Fruit fly (Drosophila melanogaster) whole organism, embryonic: ENCODE results near the gene CG15522.

Source experiments
- Adf1 ChIP-seq: fragments of 200-800 bp; sonication (Bioruptor generic); IDR thresholded peaks from 2 replicates; pipeline ENCODE4 v1.3.6; 2022; ENCODE audit warnings: missing biosample characterization, missing genetic modification characterization
- Atf3 ChIP-seq: fragments of 200-800 bp; sonication (Bioruptor generic); optimal IDR thresholded peaks from 3 replicates; lab custom pipeline; 2016; ENCODE audit warnings: missing biosample characterization, missing genetic modification characterization
- B-H2 ChIP-seq: fragments of 200-800 bp; sonication (Bioruptor generic); optimal IDR thresholded peaks from 2 replicates; lab custom pipeline; 2018; ENCODE audit warnings: missing biosample characterization, mild to moderate bottlenecking, missing genetic modification characterization
- Bteb2 ChIP-seq: fragments of 200-800 bp; sonication (Bioruptor generic); optimal IDR thresholded peaks from 2 replicates; lab custom pipeline; 2016; ENCODE audit warnings: missing biosample characterization, missing genetic modification characterization
- CG1024 ChIP-seq: fragments of 200-800 bp; sonication (Bioruptor generic); IDR thresholded peaks from 2 replicates; pipeline ENCODE4 v1.3.6; 2022; ENCODE audit warnings: missing biosample characterization, missing genetic modification characterization
- CG10462 ChIP-seq: fragments of 200-800 bp; sonication (Bioruptor generic); optimal IDR thresholded peaks from 2 replicates; lab custom pipeline; 2016; ENCODE audit warnings: missing biosample characterization, missing genetic modification characterization
- CG10543 ChIP-seq: fragments of 200-800 bp; sonication (Bioruptor generic); optimal IDR thresholded peaks from 3 replicates; lab custom pipeline; 2017; ENCODE audit warnings: missing biosample characterization, mild to moderate bottlenecking, missing genetic modification characterization, moderate library complexity
- CG10654 ChIP-seq: fragments of 200-800 bp; sonication (Bioruptor generic); optimal IDR thresholded peaks from 2 replicates; lab custom pipeline; 2016; ENCODE audit warnings: missing biosample characterization, missing genetic modification characterization
- CG11085 ChIP-seq: fragments of 200-800 bp; sonication (Bioruptor generic); IDR thresholded peaks from 2 replicates; pipeline ENCODE4 v1.3.6; 2022; ENCODE audit warnings: missing biosample characterization, missing genetic modification characterization
- CG12236 ChIP-seq: fragments of 200-800 bp; sonication (Bioruptor generic); optimal IDR thresholded peaks from 2 replicates; lab custom pipeline; 2016; ENCODE audit warnings: missing biosample characterization, missing genetic modification characterization
- CG17361 ChIP-seq: fragments of 200-800 bp; sonication (Bioruptor generic); IDR thresholded peaks from 3 replicates; pipeline ENCODE4 v1.3.6; 2022; ENCODE audit warnings: missing biosample characterization, missing genetic modification characterization
- CG17612 ChIP-seq: fragments of 200-800 bp; sonication (Bioruptor generic); IDR thresholded peaks from 2 replicates; pipeline ENCODE4 v1.3.6; 2022; ENCODE audit warnings: missing biosample characterization, missing genetic modification characterization
- CG18764 ChIP-seq: fragments of 200-800 bp; sonication (Bioruptor generic); optimal IDR thresholded peaks from 3 replicates; lab custom pipeline; 2016; ENCODE audit warnings: missing biosample characterization, missing genetic modification characterization
- CG2120 ChIP-seq: fragments of 200-800 bp; sonication (Bioruptor generic); optimal IDR thresholded peaks from 3 replicates; lab custom pipeline; 2016; ENCODE audit warnings: missing biosample characterization, missing genetic modification characterization
- CG2678 ChIP-seq: fragments of 200-800 bp; sonication (Bioruptor generic); optimal IDR thresholded peaks from 3 replicates; lab custom pipeline; 2019; ENCODE audit warnings: missing biosample characterization, mild to moderate bottlenecking, missing genetic modification characterization, moderate library complexity
- CG30403 ChIP-seq: fragments of 200-800 bp; sonication (Bioruptor generic); optimal IDR thresholded peaks from 3 replicates; lab custom pipeline; 2016; ENCODE audit warnings: missing biosample characterization, missing genetic modification characterization
- CG4328 ChIP-seq: fragments of 200-800 bp; sonication (Bioruptor generic); optimal IDR thresholded peaks from 3 replicates; lab custom pipeline; 2017; ENCODE audit warnings: missing biosample characterization, missing genetic modification reagents, missing genetic modification characterization
- CG6254 ChIP-seq: fragments of 200-800 bp; sonication (Bioruptor generic); optimal IDR thresholded peaks from 3 replicates; lab custom pipeline; 2017; ENCODE audit warnings: mild to moderate bottlenecking, missing biosample characterization, missing genetic modification reagents, missing genetic modification characterization
- CG7372 ChIP-seq: fragments of 200-800 bp; sonication (Bioruptor generic); IDR thresholded peaks from 2 replicates; pipeline ENCODE4 v1.3.6; 2022; ENCODE audit warnings: missing biosample characterization, missing genetic modification characterization
- CG7987 ChIP-seq: fragments of 200-800 bp; sonication (Bioruptor generic); optimal IDR thresholded peaks from 2 replicates; lab custom pipeline; 2018; ENCODE audit warnings: missing biosample characterization, mild to moderate bottlenecking, missing genetic modification characterization, moderate library complexity
- CG8089 ChIP-seq: fragments of 200-800 bp; sonication (Bioruptor generic); optimal IDR thresholded peaks from 3 replicates; lab custom pipeline; 2016; ENCODE audit warnings: missing biosample characterization, missing genetic modification characterization
- Elba2 ChIP-seq: fragments of 200-800 bp; sonication (Bioruptor generic); optimal IDR thresholded peaks from 3 replicates; lab custom pipeline; 2016; ENCODE audit warnings: missing biosample characterization, missing genetic modification characterization
- Gsc ChIP-seq: fragments of 200-800 bp; sonication (Bioruptor generic); IDR thresholded peaks from 2 replicates; pipeline ENCODE4 v1.3.6; 2022; ENCODE audit warnings: missing biosample characterization, missing genetic modification characterization
- HmgD ChIP-seq: fragments of 200-800 bp; sonication (Bioruptor generic); optimal IDR thresholded peaks from 3 replicates; lab custom pipeline; 2016; ENCODE audit warnings: missing biosample characterization, missing genetic modification characterization
- Hmr ChIP-seq: fragments of 200-800 bp; sonication (Bioruptor generic); optimal IDR thresholded peaks from 3 replicates; lab custom pipeline; 2017; ENCODE audit warnings: mild to moderate bottlenecking, missing biosample characterization, missing genetic modification reagents, missing genetic modification characterization
- MTF-1 ChIP-seq: fragments of 200-800 bp; sonication (Bioruptor generic); optimal IDR thresholded peaks from 2 replicates; lab custom pipeline; 2018; ENCODE audit warnings: missing biosample characterization, mild to moderate bottlenecking, missing genetic modification characterization, borderline replicate concordance
- Myb ChIP-seq: fragments of 200-800 bp; sonication (Bioruptor generic); optimal IDR thresholded peaks from 2 replicates; lab custom pipeline; 2016; ENCODE audit warnings: missing biosample characterization, missing genetic modification characterization
- Nf-YC ChIP-seq: fragments of 200-800 bp; optimal IDR thresholded peaks from 3 replicates; lab custom pipeline; 2019; ENCODE audit warnings: missing biosample characterization, mild to moderate bottlenecking, missing genetic modification characterization, moderate library complexity
- Six4 ChIP-seq: fragments of 200-800 bp; sonication (Bioruptor generic); optimal IDR thresholded peaks from 2 replicates; lab custom pipeline; 2016; ENCODE audit warnings: missing biosample characterization, missing genetic modification characterization
- Sry-δ ChIP-seq: fragments of 200-800 bp; sonication (Bioruptor generic); optimal IDR thresholded peaks from 2 replicates; lab custom pipeline; 2016; ENCODE audit warnings: missing biosample characterization, missing genetic modification characterization
- Ssrp ChIP-seq: fragments of 200-800 bp; sonication (Bioruptor generic); optimal IDR thresholded peaks from 2 replicates; lab custom pipeline; 2018; ENCODE audit warnings: missing biosample characterization, mild to moderate bottlenecking, missing genetic modification characterization, moderate library complexity
- Stat92E ChIP-seq, 3 experiments: fragments of >200 bp in 2 of 3; fragments of 200-800 bp in 1 of 3; sonication (Bioruptor generic) in 1 of 3; optimal IDR thresholded peaks; 2 replicates each; lab custom pipeline; 2017 to 2019; ENCODE audit warnings: missing biosample characterization in 3 of 3, missing genetic modification characterization in 3 of 3, mild to moderate bottlenecking in 1 of 3, moderate library complexity in 1 of 3
- croc ChIP-seq: fragments of 200-800 bp; sonication (Bioruptor generic); conservative IDR thresholded peaks from 3 replicates; pipeline ENCODE4 v1.3.6; 2022; ENCODE audit warnings: missing biosample characterization, missing genetic modification characterization
- ems ChIP-seq: fragments of 200-800 bp; sonication (Bioruptor generic); optimal IDR thresholded peaks from 3 replicates; lab custom pipeline; 2016; ENCODE audit warnings: missing biosample characterization, missing genetic modification characterization
- fru ChIP-seq: fragments of >200 bp; optimal IDR thresholded peaks from 2 replicates; lab custom pipeline; 2017
- grau ChIP-seq: fragments of 200-800 bp; optimal IDR thresholded peaks from 3 replicates; lab custom pipeline; 2019; ENCODE audit warnings: missing biosample characterization, mild to moderate bottlenecking, missing genetic modification characterization, moderate library complexity
- gsb-n ChIP-seq: fragments of 200-800 bp; sonication (Bioruptor generic); optimal IDR thresholded peaks from 3 replicates; lab custom pipeline; 2018; ENCODE audit warnings: missing biosample characterization, mild to moderate bottlenecking, missing genetic modification characterization
- hbn ChIP-seq: fragments of 200-800 bp; sonication (Bioruptor generic); IDR thresholded peaks from 2 replicates; pipeline ENCODE4 v1.3.6; 2022; ENCODE audit warnings: missing biosample characterization, missing genetic modification characterization; ENCODE audit not compliant: partially characterized antibody
- her ChIP-seq: fragments of 200-800 bp; sonication (Bioruptor generic); optimal IDR thresholded peaks from 2 replicates; lab custom pipeline; 2016; ENCODE audit warnings: missing biosample characterization, missing genetic modification characterization
- jing ChIP-seq: fragments of 200-800 bp; sonication (Bioruptor generic); optimal IDR thresholded peaks from 2 replicates; lab custom pipeline; 2018; ENCODE audit warnings: missing biosample characterization, mild to moderate bottlenecking, missing genetic modification characterization
- lbe ChIP-seq: fragments of 200-800 bp; sonication (Bioruptor generic); optimal IDR thresholded peaks from 2 replicates; lab custom pipeline; 2016; ENCODE audit warnings: missing biosample characterization, mild to moderate bottlenecking, missing genetic modification characterization
- lov ChIP-seq, 2 experiments: fragments of 200-800 bp in 1 of 2; fragments of >200 bp in 1 of 2; sonication (Bioruptor generic) in 1 of 2; IDR thresholded peaks in 1 of 2; optimal IDR thresholded peaks in 1 of 2; 2 replicates in 1 of 2; 3 replicates in 1 of 2; pipeline versions ENCODE4 v1.3.6 to Lab custom; 2017 to 2022; ENCODE audit warnings: missing biosample characterization in 1 of 2, missing genetic modification characterization in 1 of 2
- maf-S ChIP-seq: fragments of 200-800 bp; sonication (Bioruptor generic); optimal IDR thresholded peaks from 2 replicates; lab custom pipeline; 2016; ENCODE audit warnings: missing biosample characterization, missing genetic modification characterization
- mld ChIP-seq: fragments of 200-800 bp; sonication (Bioruptor generic); IDR thresholded peaks from 3 replicates; pipeline ENCODE4 v1.3.6; 2022; ENCODE audit warnings: missing biosample characterization, missing genetic modification characterization; ENCODE audit not compliant: partially characterized antibody
- nerfin-2 ChIP-seq: fragments of 200-800 bp; sonication (Bioruptor generic); IDR thresholded peaks from 2 replicates; pipeline ENCODE4 v1.3.6; 2022; ENCODE audit warnings: missing biosample characterization, missing genetic modification characterization; ENCODE audit not compliant: partially characterized antibody
- nom ChIP-seq: fragments of 200-800 bp; sonication (Bioruptor generic); optimal IDR thresholded peaks from 2 replicates; lab custom pipeline; 2017; ENCODE audit warnings: missing biosample characterization, missing genetic modification characterization, mild to moderate bottlenecking, moderate library complexity, missing genetic modification reagents
- pros ChIP-seq: fragments of 200-800 bp; sonication (Bioruptor generic); optimal IDR thresholded peaks from 3 replicates; lab custom pipeline; 2019; ENCODE audit warnings: missing biosample characterization, mild to moderate bottlenecking, missing genetic modification characterization, moderate library complexity
- pzg ChIP-seq: fragments of 200-800 bp; sonication (Bioruptor generic); optimal IDR thresholded peaks from 3 replicates; lab custom pipeline; 2018; ENCODE audit warnings: missing biosample characterization, mild to moderate bottlenecking, missing genetic modification characterization, moderate library complexity
- run ChIP-seq: fragments of 200-800 bp; sonication (Bioruptor generic); optimal IDR thresholded peaks from 3 replicates; lab custom pipeline; 2018; ENCODE audit warnings: missing biosample characterization, mild to moderate bottlenecking, missing genetic modification characterization
- stwl ChIP-seq: fragments of 200-800 bp; sonication (Bioruptor generic); optimal IDR thresholded peaks from 3 replicates; lab custom pipeline; 2018; ENCODE audit warnings: missing biosample characterization, mild to moderate bottlenecking, missing genetic modification characterization, moderate library complexity
- wor ChIP-seq: fragments of 200-800 bp; sonication (Bioruptor generic); IDR thresholded peaks from 2 replicates; pipeline ENCODE4 v1.3.6; 2022; ENCODE audit warnings: missing biosample characterization, missing genetic modification characterization

Gene CG15522

DNA sequence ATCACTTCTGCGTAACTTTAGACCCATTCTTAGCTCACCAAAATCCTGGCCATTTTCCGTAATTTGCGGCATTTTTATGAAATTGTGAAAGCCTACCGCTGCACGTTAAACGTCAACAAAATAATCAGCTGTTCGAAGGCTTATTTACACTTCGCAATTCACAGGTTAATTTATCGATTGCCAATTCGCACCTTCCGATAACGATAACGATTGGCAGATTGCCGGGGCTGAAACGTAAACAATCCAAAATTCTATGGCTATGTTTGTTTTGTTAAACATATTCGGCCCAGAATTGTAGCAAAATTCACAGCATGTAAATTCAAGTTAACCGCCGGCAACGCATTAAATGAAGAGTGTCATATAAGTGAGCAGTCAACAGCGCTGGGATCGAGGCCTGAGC lies 8.7 kb downstream of the CG15522 start, which contains the start of the genes eIF2Balpha and Vps13B (continued):
- TF ChIP-seq B-H2 (GFP tag; lab: Kevin White, UChicago) (no peak), CG4328 (no peak), CG17612 (GFP tag; lab: Robert Waterston, UW) (no peak), mld (peak; percentile 84), wor (GFP tag; lab: Robert Waterston, UW) (0 out of 2 replicates have a peak, but pooled peaks have one; percentile 19), her (GFP tag; lab: Kevin White, UChicago) (no peak), Ssrp (tag; lab: Kevin White, UChicago) (no peak), CG2120 (no peak), CG10543 (no peak), CG12236 (GFP tag; lab: Kevin White, UChicago) (no peak), CG10654 (no peak), CG30403 (GFP tag; lab: Kevin White, UChicago) (no peak), CG10462 (no peak), maf-S (GFP tag; lab: Kevin White, UChicago) (no peak), lov (optimal IDR thresholded peaks at IDR 0.05; lab: Kevin White, UChicago) (no peak), lov (GFP tag; IDR thresholded peaks at IDR 0.05; lab: Robert Waterston, UW) (no peak), Atf3 (no peak), nom (no peak), lbe (GFP tag; lab: Kevin White, UChicago) (no peak), ems (GFP tag; lab: Kevin White, UChicago) (no peak), CG6254 (GFP tag; lab: Kevin White, UChicago) (no peak), CG18764 (GFP tag; lab: Kevin White, UChicago) (peak; percentile 100), Six4 (GFP tag; lab: Kevin White, UChicago) (no peak), pzg (GFP tag; lab: Kevin White, UChicago) (peak; percentile 69), CG7372 (GFP tag; lab: Robert Waterston, UW) (no peak), MTF-1 (GFP tag; lab: Kevin White, UChicago) (no peak), fru (no peak), Sry-δ (GFP tag; lab: Kevin White, UChicago) (no peak), Gsc (GFP tag; lab: Robert Waterston, UW) (no peak), CG17361 (GFP tag; lab: Robert Waterston, UW) (no peak), nerfin-2 (GFP tag; lab: Robert Waterston, UW) (peak; percentile 85), stwl (tag; lab: Kevin White, UChicago) (no peak), pros (no peak), Bteb2 (GFP tag; lab: Kevin White, UChicago) (no peak), Elba2 (GFP tag; lab: Kevin White, UChicago) (no peak), grau (tag; lab: Kevin White, UChicago) (no peak), run (tag; lab: Kevin White, UChicago) (no peak), CG7987 (GFP tag; lab: Kevin White, UChicago) (no peak), CG2678 (tag; lab: Kevin White, UChicago) (no peak), CG11085 (GFP tag; lab: Robert Waterston, UW) (no peak), CG8089 (GFP tag; lab: Kevin White, UChicago) (no peak), croc (GFP tag; lab: Robert Waterston, UW) (no peak), gsb-n (no peak), HmgD (no peak), jing (GFP tag; lab: Kevin White, UChicago) (no peak), CG1024 (GFP tag; lab: Robert Waterston, UW) (no peak), Stat92E (GFP tag; optimal IDR thresholded peaks at IDR 0.05; lab: Kevin White, UChicago) (no peak), Myb (GFP tag; lab: Kevin White, UChicago) (no peak), Hmr (GFP tag; lab: Kevin White, UChicago) (no peak), Nf-YC (tag; lab: Kevin White, UChicago) (no peak), hbn (GFP tag; lab: Robert Waterston, UW) (peak; percentile 68), Adf1 (GFP tag; lab: Robert Waterston, UW) (no peak)
